Fruit fly (Drosophila melanogaster) whole organism: Measurements from ENCODE around the gene CG45494.
"Not testable (repeated sequence)": the region's sequence is repeated elsewhere in the genome, so short reads cannot be mapped to it uniquely, and the experiment has no call there.

Experiments used
- CG8478 ChIP-seq: fragments of >200 bp; optimal IDR thresholded peaks from 2 replicates; lab custom pipeline; 2018; ENCODE audit warnings: inconsistent platforms
- Dll ChIP-seq: fragments of >200 bp; optimal IDR thresholded peaks from 2 replicates; lab custom pipeline; 2017
- EcR ChIP-seq, 2 experiments: fragments of >200 bp; optimal IDR thresholded peaks; 2 replicates each; lab custom pipeline; 2017; ENCODE audit warnings: missing biosample characterization in 2 of 2, missing genetic modification characterization in 2 of 2, missing genetic modification reagents in 2 of 2
- pan ChIP-seq: fragments of >200 bp; optimal IDR thresholded peaks from 2 replicates; lab custom pipeline; 2017
- psq ChIP-seq: fragments of >200 bp; optimal IDR thresholded peaks from 2 replicates; lab custom pipeline; 2017
- usp ChIP-seq: fragments of >200 bp; optimal IDR thresholded peaks from 2 replicates; lab custom pipeline; 2017; ENCODE audit warnings: missing biosample characterization, missing genetic modification characterization, mixed read lengths

Gene CG45494

dm6 chrX:19953508-19953907, at the start of gene CG45494:
TSS of gene CG45494 (minus strand) at chrX:19953608.
- not testable (repeated sequence) for TF ChIP-seq usp (GFP tag; lab: Kevin White, UChicago); psq (lab: Kevin White, UChicago); CG8478 (lab: Kevin White, UChicago)

- TF ChIP-seq pan (lab: Kevin White, UChicago), result no peak
- TF ChIP-seq Dll (lab: Kevin White, UChicago), result no peak
- no peak for TF ChIP-seq psq (lab: Kevin White, UChicago)
- no peak for TF ChIP-seq EcR (GFP tag; optimal IDR thresholded peaks at IDR 0.05; lab: Kevin White, UChicago)
- no peak for TF ChIP-seq CG8478 (lab: Kevin White, UChicago)
- TF ChIP-seq usp (GFP tag; lab: Kevin White, UChicago), result no peak
Observed at dm6 chrX:20001996-20002395, 48.6 kb upstream of the CG45494 start, which contains the start of gene lky. TSS of gene lky (minus strand) at chrX:20002096.

- TF ChIP-seq pan (lab: Kevin White, UChicago), result no peak
- no peak for TF ChIP-seq usp (GFP tag; lab: Kevin White, UChicago)
- TF ChIP-seq CG8478 (lab: Kevin White, UChicago), result no peak
- TF ChIP-seq Dll (lab: Kevin White, UChicago), result no peak
- no peak for TF ChIP-seq psq (lab: Kevin White, UChicago)
- TF ChIP-seq EcR (GFP tag; optimal IDR thresholded peaks at IDR 0.05; lab: Kevin White, UChicago), result no peak
Observed at dm6 chrX:19964215-19964614, 10.8 kb upstream of the CG45494 start.

- no peak for TF ChIP-seq usp (GFP tag; lab: Kevin White, UChicago)
- no peak for TF ChIP-seq psq (lab: Kevin White, UChicago)
- TF ChIP-seq EcR (GFP tag; optimal IDR thresholded peaks at IDR 0.05; lab: Kevin White, UChicago), result no peak
- TF ChIP-seq CG8478 (lab: Kevin White, UChicago), result no peak
- TF ChIP-seq Dll (lab: Kevin White, UChicago), result no peak
- TF ChIP-seq pan (lab: Kevin White, UChicago), result no peak
Observed at dm6 chrX:19960881-19961347, 7.5 kb upstream of the CG45494 start, which contains the start of gene Nep3. TSS of gene Nep3 (plus strand) at chrX:19961297.

- TF ChIP-seq Dll (lab: Kevin White, UChicago) (no peak), psq (lab: Kevin White, UChicago) (no peak), CG8478 (lab: Kevin White, UChicago) (no peak), pan (lab: Kevin White, UChicago) (no peak), EcR (GFP tag; optimal IDR thresholded peaks at IDR 0.05; lab: Kevin White, UChicago) (no peak), usp (GFP tag; lab: Kevin White, UChicago) (no peak)
Observed at dm6 chrX:19959353-19959969, 6.1 kb upstream of the CG45494 start, which contains the start of gene CG12655. TSS of gene CG12655 (minus strand) at chrX:19959403.

dm6 chrX:19958242-19958641, 4.8 kb upstream of the CG45494 start, which contains the start of gene CG43784:
TSS of gene CG43784 (minus strand) at chrX:19958342.
- not testable (repeated sequence) for TF ChIP-seq EcR (GFP tag; optimal IDR thresholded peaks at IDR 0.05; lab: Kevin White, UChicago); usp (GFP tag; lab: Kevin White, UChicago); Dll (lab: Kevin White, UChicago)

- TF ChIP-seq Dll, psq, CG8478 (lab: Kevin White, UChicago): not testable (repeated sequence)
Observed at dm6 chrX:19948773-19949172, 4.6 kb downstream of the CG45494 start, which contains the start of gene CG45493. TSS of gene CG45493 (minus strand) at chrX:19948873.

dm6 chrX:19944047-19944446, 9.4 kb downstream of the CG45494 start, which contains the start of gene CG45492:
TSS of gene CG45492 (minus strand) at chrX:19944147.
- TF ChIP-seq pan (lab: Kevin White, UChicago); usp (GFP tag; lab: Kevin White, UChicago); psq (lab: Kevin White, UChicago): not testable (repeated sequence)

- TF ChIP-seq psq (lab: Kevin White, UChicago); CG8478 (lab: Kevin White, UChicago); EcR (GFP tag; optimal IDR thresholded peaks at IDR 0.05; lab: Kevin White, UChicago): not testable (repeated sequence)
Observed at dm6 chrX:19938894-19939293, 14.5 kb downstream of the CG45494 start, which contains the start of gene CG45491. TSS of gene CG45491 (minus strand) at chrX:19938994.

dm6 chrX:19934194-19934593, 19.2 kb downstream of the CG45494 start, which contains the start of gene CG45490:
TSS of gene CG45490 (minus strand) at chrX:19934294.
- TF ChIP-seq CG8478 (lab: Kevin White, UChicago); EcR (GFP tag; optimal IDR thresholded peaks at IDR 0.05; lab: Kevin White, UChicago); Dll (lab: Kevin White, UChicago): not testable (repeated sequence)

dm6 chrX:19929078-19929477, 24.3 kb downstream of the CG45494 start, which contains the start of gene CG45489:
TSS of gene CG45489 (minus strand) at chrX:19929178.
- TF ChIP-seq psq (lab: Kevin White, UChicago); pan (lab: Kevin White, UChicago); usp (GFP tag; lab: Kevin White, UChicago): not testable (repeated sequence)

dm6 chrX:19920335-19920734, 33.1 kb downstream of the CG45494 start, which contains the start of gene CG45488:
TSS of gene CG45488 (minus strand) at chrX:19920435.
- TF ChIP-seq usp (GFP tag; lab: Kevin White, UChicago); CG8478 (lab: Kevin White, UChicago); EcR (GFP tag; optimal IDR thresholded peaks at IDR 0.05; lab: Kevin White, UChicago): not testable (repeated sequence)
